Worm (Caenorhabditis elegans) whole organism, L1 larva: ENCODE measurements around the gene sms-3.

Experiments used
- C04F5.9 ChIP-seq: sonication (generic microtip); optimal IDR thresholded peaks from 2 replicates; lab custom pipeline; 2016; ENCODE audit warnings: missing genetic modification characterization, missing compliant biosample characterization
- C16A3.4 ChIP-seq: fragments of 150-350 bp; optimal IDR thresholded peaks from 2 replicates; lab custom pipeline; 2014; ENCODE audit warnings: missing biosample characterization, missing genetic modification characterization
- alr-1 ChIP-seq: fragments of 200-800 bp; sonication (Bioruptor generic); optimal IDR thresholded peaks from 2 replicates; lab custom pipeline; 2018; ENCODE audit warnings: borderline replicate concordance, mild to moderate bottlenecking, missing genetic modification characterization, missing compliant biosample characterization
- aly-2 ChIP-seq: fragments of 150-350 bp; optimal IDR thresholded peaks from 2 replicates; lab custom pipeline; 2014; ENCODE audit warnings: missing biosample characterization, missing genetic modification characterization
- ama-1 ChIP-seq: fragments of 150-350 bp; optimal IDR thresholded peaks from 2 replicates; lab custom pipeline; 2014
- ceh-63 ChIP-seq: fragments of 200-800 bp; sonication (Bioruptor generic); optimal IDR thresholded peaks from 2 replicates; lab custom pipeline; 2018; ENCODE audit warnings: mild to moderate bottlenecking, missing genetic modification characterization, missing compliant biosample characterization
- ceh-8 ChIP-seq: fragments of 200-800 bp; sonication (Bioruptor generic); optimal IDR thresholded peaks from 2 replicates; lab custom pipeline; 2018; ENCODE audit warnings: mild to moderate bottlenecking, missing genetic modification characterization, moderate library complexity, missing compliant biosample characterization
- ceh-90 ChIP-seq: sonication (generic microtip); optimal IDR thresholded peaks from 2 replicates; lab custom pipeline; 2016; ENCODE audit warnings: missing genetic modification characterization, missing compliant biosample characterization
- dpl-1 ChIP-seq, 3 experiments: fragments of 150-350 bp in 2 of 3; sonication (generic microtip) in 1 of 3; optimal IDR thresholded peaks; 2 replicates each; lab custom pipeline; 2014 to 2017; ENCODE audit warnings: missing biosample characterization in 3 of 3, missing genetic modification characterization in 3 of 3, missing genetic modification reagents in 3 of 3
- efl-3 ChIP-seq: fragments of 200-800 bp; sonication (Bioruptor generic); optimal IDR thresholded peaks from 2 replicates; lab custom pipeline; 2018; ENCODE audit warnings: mild to moderate bottlenecking, missing genetic modification characterization, missing compliant biosample characterization
- egl-13 ChIP-seq: sonication (generic microtip); optimal IDR thresholded peaks from 2 replicates; lab custom pipeline; 2016; ENCODE audit warnings: missing genotype, missing genetic modification reagents, missing genetic modification characterization, missing compliant biosample characterization
- fkh-10 ChIP-seq: sonication (generic microtip); optimal IDR thresholded peaks from 2 replicates; lab custom pipeline; 2017; ENCODE audit warnings: missing biosample characterization, missing genetic modification reagents, missing genetic modification characterization
- fkh-4 ChIP-seq: sonication (generic microtip); optimal IDR thresholded peaks from 2 replicates; lab custom pipeline; 2016; ENCODE audit warnings: missing compliant biosample characterization, missing genetic modification characterization, borderline replicate concordance
- irx-1 ChIP-seq: sonication (generic microtip); optimal IDR thresholded peaks from 2 replicates; lab custom pipeline; 2016; ENCODE audit warnings: missing genetic modification characterization, missing compliant biosample characterization
- jun-1 ChIP-seq: fragments of 150-350 bp; optimal IDR thresholded peaks from 2 replicates; lab custom pipeline; 2014; ENCODE audit warnings: missing biosample characterization, missing genetic modification reagents, missing genetic modification characterization
- lin-35 ChIP-seq, 2 experiments: fragments of 150-350 bp; optimal IDR thresholded peaks; 2 replicates each; lab custom pipeline; 2014; ENCODE audit warnings: missing biosample characterization in 2 of 2, missing genetic modification characterization in 2 of 2, missing genetic modification reagents in 2 of 2
- lsy-2 ChIP-seq, 2 experiments: fragments of 150-350 bp; optimal IDR thresholded peaks; 2 replicates each; lab custom pipeline; 2014; ENCODE audit warnings: missing biosample characterization in 2 of 2, missing genetic modification characterization in 2 of 2
- mdl-1 ChIP-seq, 2 experiments: fragments of 150-350 bp; optimal IDR thresholded peaks; 2 replicates each; lab custom pipeline; 2014 to 2017; ENCODE audit warnings: missing biosample characterization in 2 of 2, missing genetic modification characterization in 2 of 2, inconsistent platforms in 1 of 2
- nhr-12 ChIP-seq: sonication (generic microtip); optimal IDR thresholded peaks from 2 replicates; lab custom pipeline; 2017; ENCODE audit warnings: missing biosample characterization, missing genetic modification characterization
- nhr-19 ChIP-seq: fragments of 200-800 bp; sonication (Bioruptor generic); conservative IDR thresholded peaks from 2 replicates; pipeline ENCODE4 v1.3.6; 2022; ENCODE audit warnings: missing genetic modification characterization, missing compliant biosample characterization
- nhr-28 ChIP-seq: fragments of 150-350 bp; optimal IDR thresholded peaks from 2 replicates; lab custom pipeline; 2014; ENCODE audit warnings: missing biosample characterization, missing genetic modification characterization
- pag-3 ChIP-seq: sonication (generic microtip); optimal IDR thresholded peaks from 2 replicates; lab custom pipeline; 2017; ENCODE audit warnings: missing genetic modification characterization, mild to moderate bottlenecking, missing compliant biosample characterization, antibody characterized with exemption, borderline replicate concordance; ENCODE audit not compliant: insufficient read depth
- pqm-1 ChIP-seq: sonication (generic microtip); optimal IDR thresholded peaks from 3 replicates; lab custom pipeline; 2017; ENCODE audit warnings: missing biosample characterization, missing genetic modification characterization
- rnt-1 ChIP-seq: sonication (generic microtip); optimal IDR thresholded peaks from 2 replicates; lab custom pipeline; 2016; ENCODE audit warnings: mild to moderate bottlenecking, missing genetic modification characterization, moderate library complexity, missing compliant biosample characterization
- sup-37 ChIP-seq: fragments of 200-800 bp; sonication (Bioruptor generic); optimal IDR thresholded peaks from 2 replicates; lab custom pipeline; 2018; ENCODE audit warnings: mild to moderate bottlenecking, missing genetic modification characterization, missing compliant biosample characterization
- swsn-7 ChIP-seq: sonication (generic microtip); optimal IDR thresholded peaks from 2 replicates; lab custom pipeline; 2016; ENCODE audit warnings: missing genetic modification characterization, missing compliant biosample characterization
- tbx-2 ChIP-seq: sonication (generic microtip); optimal IDR thresholded peaks from 2 replicates; lab custom pipeline; 2016; ENCODE audit warnings: missing genetic modification characterization, missing compliant biosample characterization
- unc-130 ChIP-seq: fragments of 150-350 bp; optimal IDR thresholded peaks from 2 replicates; lab custom pipeline; 2017; ENCODE audit warnings: missing biosample characterization, missing genetic modification characterization, inconsistent platforms
- unc-62 ChIP-seq: fragments of 150-350 bp; optimal IDR thresholded peaks from 2 replicates; lab custom pipeline; 2014; ENCODE audit warnings: missing biosample characterization, missing genetic modification reagents, missing genetic modification characterization
- unc-98 ChIP-seq: fragments of 200-800 bp; sonication (Bioruptor generic); IDR thresholded peaks from 2 replicates; pipeline ENCODE4 v1.3.6; 2022; ENCODE audit warnings: missing genetic modification characterization, missing compliant biosample characterization
- vab-15 ChIP-seq: sonication (generic microtip); optimal IDR thresholded peaks from 2 replicates; lab custom pipeline; 2017; ENCODE audit warnings: missing genotype, mild to moderate bottlenecking, missing genetic modification characterization, missing compliant biosample characterization
- xbp-1 ChIP-seq: sonication (generic microtip); optimal IDR thresholded peaks from 2 replicates; lab custom pipeline; 2016; ENCODE audit warnings: missing genetic modification characterization, missing compliant biosample characterization
- zip-4 ChIP-seq: fragments of 200-800 bp; sonication (Bioruptor generic); optimal IDR thresholded peaks from 2 replicates; lab custom pipeline; 2018; ENCODE audit warnings: mild to moderate bottlenecking, missing genetic modification characterization, moderate library complexity, missing compliant biosample characterization

The sms-3 gene

ce11 chrIII:1533615-1534014 is 67.3 kb downstream of the sms-3 start, which contains the start of gene mtg-1 (continued):
- TF ChIP-seq fkh-4 (tag; lab: Kevin White, UChicago) (no peak), alr-1 (tag; lab: Kevin White, UChicago) (no peak), pag-3 (tag; lab: Kevin White, UChicago) (no peak), nhr-28 (tag; lab: Kevin White, UChicago) (no peak), lsy-2 (tag; optimal IDR thresholded peaks at IDR 0.05; lab: Kevin White, UChicago) (peak; percentile 57 to 69), nhr-12 (tag; lab: Kevin White, UChicago) (no peak), ama-1 (no peak), rnt-1 (tag; lab: Kevin White, UChicago) (no peak), ceh-63 (no peak), pqm-1 (tag; lab: Kevin White, UChicago) (no peak), xbp-1 (tag; lab: Kevin White, UChicago) (peak; percentile 4), efl-3 (GFP tag; lab: Kevin White, UChicago) (no peak), vab-15 (no peak), jun-1 (no peak), swsn-7 (tag; lab: Kevin White, UChicago) (peak; percentile 33), aly-2 (no peak), zip-4 (GFP tag; lab: Kevin White, UChicago) (no peak), mdl-1 (tag; optimal IDR thresholded peaks at IDR 0.05; lab: Kevin White, UChicago) (no peak), unc-62 (GFP tag; lab: Kevin White, UChicago) (no peak), unc-130 (tag; lab: Kevin White, UChicago) (peak; percentile 69), C16A3.4 (tag; lab: Kevin White, UChicago) (peak; percentile 49), sup-37 (GFP tag; lab: Kevin White, UChicago) (no peak), ceh-8 (GFP tag; lab: Kevin White, UChicago) (no peak), egl-13 (tag; lab: Kevin White, UChicago) (no peak), tbx-2 (no peak), unc-98 (GFP tag; lab: Robert Waterston, UW) (0 out of 2 replicates have a peak, but pooled peaks have one; percentile 0), irx-1 (no peak), lin-35 (GFP tag; optimal IDR thresholded peaks at IDR 0.05; lab: Kevin White, UChicago) (peak; percentile 36 to 48), C04F5.9 (tag; lab: Kevin White, UChicago) (no peak), ceh-90 (tag; lab: Kevin White, UChicago) (no peak), nhr-19 (GFP tag; lab: Robert Waterston, UW) (0 out of 2 replicates have a peak, but pooled peaks have one; percentile 19), fkh-10 (GFP tag; lab: Kevin White, UChicago) (peak; percentile 7), dpl-1 (GFP tag; optimal IDR thresholded peaks at IDR 0.05; lab: Kevin White, UChicago) (peak; percentile 55 to 67 (median 60))
- TF ChIP-seq, all 84 proteins: peak for 23
